Fruit fly (Drosophila melanogaster) whole organism: Measurements from ENCODE around the gene CheA84a.

Experiments used
- CG8478 ChIP-seq: fragments of >200 bp; optimal IDR thresholded peaks from 2 replicates; lab custom pipeline; 2018; ENCODE audit warnings: inconsistent platforms
- usp ChIP-seq: fragments of >200 bp; optimal IDR thresholded peaks from 2 replicates; lab custom pipeline; 2017; ENCODE audit warnings: missing biosample characterization, missing genetic modification characterization, mixed read lengths

dm6 chr3R:8157247-8157646 lies 47.4 kb downstream of the CheA84a start:
- TF ChIP-seq usp (no peak), CG8478 (lab: Kevin White, UChicago) (no peak)
